Fruit fly (Drosophila melanogaster) whole organism, embryonic: Measurements from ENCODE around the gene CDase.
A peak's percentile ranks its signal among the peaks of the same experiment; 100 is the strongest.

Source experiments
- Asciz ChIP-seq: fragments of 200-800 bp; sonication (Bioruptor generic); optimal IDR thresholded peaks from 2 replicates; lab custom pipeline; 2017; ENCODE audit warnings: missing biosample characterization, mild to moderate bottlenecking, missing genetic modification characterization, missing genetic modification reagents
- B-H2 ChIP-seq: fragments of 200-800 bp; sonication (Bioruptor generic); optimal IDR thresholded peaks from 2 replicates; lab custom pipeline; 2018; ENCODE audit warnings: missing biosample characterization, mild to moderate bottlenecking, missing genetic modification characterization
- CG11398 ChIP-seq: fragments of 200-800 bp; sonication (Bioruptor generic); optimal IDR thresholded peaks from 2 replicates; lab custom pipeline; 2016; ENCODE audit warnings: missing biosample characterization, missing genetic modification characterization
- CG12104 ChIP-seq: fragments of 200-800 bp; sonication (Bioruptor generic); optimal IDR thresholded peaks from 3 replicates; lab custom pipeline; 2016; ENCODE audit warnings: missing biosample characterization, missing genetic modification characterization
- CG12391 ChIP-seq: fragments of 200-800 bp; sonication (Bioruptor generic); optimal IDR thresholded peaks from 3 replicates; lab custom pipeline; 2018; ENCODE audit warnings: missing biosample characterization, mild to moderate bottlenecking, missing genetic modification characterization, moderate library complexity
- CG12659 ChIP-seq: fragments of 200-800 bp; sonication (Bioruptor generic); optimal IDR thresholded peaks from 3 replicates; lab custom pipeline; 2017; ENCODE audit warnings: mild to moderate bottlenecking, missing biosample characterization, missing genetic modification reagents, missing genetic modification characterization
- CG14710 ChIP-seq: fragments of 200-800 bp; sonication (Bioruptor generic); optimal IDR thresholded peaks from 3 replicates; lab custom pipeline; 2019; ENCODE audit warnings: missing biosample characterization, mild to moderate bottlenecking, missing genetic modification characterization, moderate library complexity
- CG14860 ChIP-seq: fragments of 200-800 bp; sonication (Bioruptor generic); IDR thresholded peaks from 3 replicates; pipeline ENCODE4 v1.3.6; 2022; ENCODE audit warnings: missing biosample characterization, missing genetic modification characterization; ENCODE audit not compliant: partially characterized antibody
- CG15601 ChIP-seq: fragments of 200-800 bp; sonication (Bioruptor generic); optimal IDR thresholded peaks from 3 replicates; lab custom pipeline; 2019; ENCODE audit warnings: missing biosample characterization, mild to moderate bottlenecking, missing genetic modification characterization, moderate library complexity
- CG16779 ChIP-seq: fragments of 200-800 bp; sonication (Bioruptor generic); IDR thresholded peaks from 2 replicates; pipeline ENCODE4 v1.3.6; 2022; ENCODE audit warnings: missing biosample characterization, missing genetic modification characterization
- CG17802 ChIP-seq: fragments of 200-800 bp; sonication (Bioruptor generic); optimal IDR thresholded peaks from 2 replicates; lab custom pipeline; 2018; ENCODE audit warnings: missing biosample characterization, mild to moderate bottlenecking, missing genetic modification characterization, moderate library complexity
- CG1792 ChIP-seq: fragments of 200-800 bp; sonication (Bioruptor generic); optimal IDR thresholded peaks from 2 replicates; lab custom pipeline; 2016; ENCODE audit warnings: missing biosample characterization, missing genetic modification characterization
- CG18011 ChIP-seq: fragments of 200-800 bp; sonication (Bioruptor generic); optimal IDR thresholded peaks from 2 replicates; lab custom pipeline; 2017; ENCODE audit warnings: missing biosample characterization, missing genetic modification characterization, mild to moderate bottlenecking, moderate library complexity, missing genotype
- CG18619 ChIP-seq: fragments of 200-800 bp; sonication (Bioruptor generic); optimal IDR thresholded peaks from 3 replicates; lab custom pipeline; 2017; ENCODE audit warnings: missing biosample characterization, mild to moderate bottlenecking, missing genetic modification characterization
- CG30431 ChIP-seq: fragments of 200-800 bp; sonication (Bioruptor generic); optimal IDR thresholded peaks from 2 replicates; lab custom pipeline; 2017; ENCODE audit warnings: missing biosample characterization, missing genetic modification characterization
- CG34224 ChIP-seq: fragments of 200-800 bp; sonication (Bioruptor generic); IDR thresholded peaks from 3 replicates; pipeline ENCODE4 v1.3.6; 2022; ENCODE audit warnings: missing biosample characterization, missing genetic modification characterization; ENCODE audit not compliant: partially characterized antibody
- CG3995 ChIP-seq: fragments of 200-800 bp; sonication (Bioruptor generic); optimal IDR thresholded peaks from 3 replicates; lab custom pipeline; 2016; ENCODE audit warnings: missing biosample characterization, missing genetic modification characterization
- CG42726 ChIP-seq: fragments of 200-800 bp; sonication (Bioruptor generic); IDR thresholded peaks from 2 replicates; pipeline ENCODE4 v1.3.6; 2022; ENCODE audit warnings: missing biosample characterization, missing genetic modification characterization; ENCODE audit not compliant: partially characterized antibody
- CG4404 ChIP-seq: fragments of 200-800 bp; sonication (Bioruptor generic); IDR thresholded peaks from 2 replicates; pipeline ENCODE4 v1.3.6; 2022; ENCODE audit warnings: missing biosample characterization, missing genetic modification characterization
- CG4820 ChIP-seq: fragments of 200-800 bp; sonication (Bioruptor generic); optimal IDR thresholded peaks from 3 replicates; lab custom pipeline; 2016; ENCODE audit warnings: missing biosample characterization, missing genetic modification characterization
- CG8359 ChIP-seq: fragments of 200-800 bp; sonication (Bioruptor generic); optimal IDR thresholded peaks from 2 replicates; lab custom pipeline; 2017; ENCODE audit warnings: missing biosample characterization, mild to moderate bottlenecking, missing genetic modification characterization, borderline replicate concordance
- CG8478 ChIP-seq: fragments of >200 bp; optimal IDR thresholded peaks from 2 replicates; lab custom pipeline; 2018
- D19A ChIP-seq: fragments of 200-800 bp; optimal IDR thresholded peaks from 3 replicates; lab custom pipeline; 2019; ENCODE audit warnings: missing biosample characterization, mild to moderate bottlenecking, missing genetic modification characterization, moderate library complexity
- Dip3 ChIP-seq: fragments of 200-800 bp; sonication (Bioruptor generic); optimal IDR thresholded peaks from 3 replicates; lab custom pipeline; 2016; ENCODE audit warnings: missing biosample characterization, missing genetic modification characterization
- Doc3 ChIP-seq: fragments of 200-800 bp; sonication (Bioruptor generic); IDR thresholded peaks from 3 replicates; pipeline ENCODE4 v1.3.6; 2022; ENCODE audit warnings: missing biosample characterization, missing genetic modification characterization; ENCODE audit not compliant: partially characterized antibody
- Dp ChIP-seq: fragments of 200-800 bp; sonication (Bioruptor generic); optimal IDR thresholded peaks from 2 replicates; lab custom pipeline; 2018; ENCODE audit warnings: missing biosample characterization, mild to moderate bottlenecking, missing genetic modification characterization, moderate library complexity
- Drgx ChIP-seq: fragments of 200-800 bp; sonication (Bioruptor generic); IDR thresholded peaks from 2 replicates; pipeline ENCODE4 v1.3.6; 2022; ENCODE audit warnings: missing biosample characterization, missing genetic modification characterization
- E2f2 ChIP-seq: fragments of 200-800 bp; sonication (Bioruptor generic); IDR thresholded peaks from 2 replicates; pipeline ENCODE4 v1.3.6; 2022; ENCODE audit warnings: missing biosample characterization, missing genetic modification characterization
- H15 ChIP-seq: fragments of 200-800 bp; sonication (Bioruptor generic); IDR thresholded peaks from 3 replicates; pipeline ENCODE4 v1.3.6; 2022; ENCODE audit warnings: missing biosample characterization, missing genetic modification characterization
- HLHmδ ChIP-seq: fragments of 200-800 bp; sonication (Bioruptor generic); optimal IDR thresholded peaks from 2 replicates; lab custom pipeline; 2018; ENCODE audit warnings: missing biosample characterization, mild to moderate bottlenecking, missing genetic modification characterization, moderate library complexity
- Hey ChIP-seq: fragments of 200-800 bp; sonication (Bioruptor generic); optimal IDR thresholded peaks from 3 replicates; lab custom pipeline; 2018; ENCODE audit warnings: missing biosample characterization, mild to moderate bottlenecking, missing genetic modification characterization
- Hr39 ChIP-seq: fragments of >200 bp; optimal IDR thresholded peaks from 2 replicates; lab custom pipeline; 2017
- Med ChIP-seq: fragments of 200-800 bp; sonication (Bioruptor generic); peaks from one replicate; lab custom pipeline; 2016; ENCODE audit warnings: missing biosample characterization, missing genetic modification characterization, mild to moderate bottlenecking, inconsistent platforms, moderate library complexity
- PHDP ChIP-seq: fragments of 200-800 bp; sonication (Bioruptor generic); optimal IDR thresholded peaks from 3 replicates; lab custom pipeline; 2018; ENCODE audit warnings: missing biosample characterization, mild to moderate bottlenecking, missing genetic modification characterization, moderate library complexity
- az2 ChIP-seq: fragments of 200-800 bp; sonication (Bioruptor generic); optimal IDR thresholded peaks from 3 replicates; lab custom pipeline; 2016; ENCODE audit warnings: missing biosample characterization, missing genetic modification characterization
- cg ChIP-seq: fragments of 200-800 bp; sonication (Bioruptor generic); optimal IDR thresholded peaks from 3 replicates; lab custom pipeline; 2019; ENCODE audit warnings: missing biosample characterization, mild to moderate bottlenecking, missing genetic modification characterization, moderate library complexity
- danr ChIP-seq: fragments of 200-800 bp; sonication (Bioruptor generic); IDR thresholded peaks from 2 replicates; pipeline ENCODE4 v1.3.6; 2022; ENCODE audit warnings: missing biosample characterization, missing genetic modification characterization
- dm ChIP-seq: fragments of 200-800 bp; sonication (Bioruptor generic); optimal IDR thresholded peaks from 3 replicates; lab custom pipeline; 2016; ENCODE audit warnings: missing biosample characterization, missing genetic modification characterization
- fd3F ChIP-seq: fragments of 200-800 bp; sonication (Bioruptor generic); optimal IDR thresholded peaks from 2 replicates; lab custom pipeline; 2018; ENCODE audit warnings: missing biosample characterization, mild to moderate bottlenecking, missing genetic modification characterization, moderate library complexity
- hb ChIP-seq: fragments of 200-800 bp; sonication (Bioruptor generic); IDR thresholded peaks from 3 replicates; pipeline ENCODE4 v1.3.6; 2022; ENCODE audit warnings: missing biosample characterization, missing genetic modification characterization; ENCODE audit not compliant: partially characterized antibody
- hbn ChIP-seq: fragments of 200-800 bp; sonication (Bioruptor generic); IDR thresholded peaks from 2 replicates; pipeline ENCODE4 v1.3.6; 2022; ENCODE audit warnings: missing biosample characterization, missing genetic modification characterization; ENCODE audit not compliant: partially characterized antibody
- ken ChIP-seq: fragments of 200-800 bp; sonication (Bioruptor generic); IDR thresholded peaks from 3 replicates; pipeline ENCODE4 v1.3.6; 2022; ENCODE audit warnings: missing biosample characterization, missing genetic modification characterization
- p53 ChIP-seq: fragments of 200-800 bp; sonication (Bioruptor generic); optimal IDR thresholded peaks from 2 replicates; lab custom pipeline; 2016; ENCODE audit warnings: missing biosample characterization, missing genetic modification characterization
- pan ChIP-seq, 4 experiments: fragments of >200 bp in 3 of 4; fragments of 200-800 bp in 1 of 4; sonication (Bioruptor generic) in 1 of 4; optimal IDR thresholded peaks in 3 of 4; IDR thresholded peaks in 1 of 4; 2 replicates each; pipeline versions ENCODE4 v1.3.6 to Lab custom; 2017 to 2022; ENCODE audit warnings: missing biosample characterization in 2 of 4, missing genetic modification characterization in 2 of 4, mixed read lengths in 1 of 4
- ro ChIP-seq: fragments of 200-800 bp; sonication (Bioruptor generic); IDR thresholded peaks from 2 replicates; pipeline ENCODE4 v1.3.6; 2022; ENCODE audit warnings: missing biosample characterization, missing genetic modification characterization
- slp2 ChIP-seq: fragments of 200-800 bp; sonication (Bioruptor generic); optimal IDR thresholded peaks from 2 replicates; lab custom pipeline; 2016; ENCODE audit warnings: missing biosample characterization, missing genetic modification characterization
- sna ChIP-seq: fragments of 200-800 bp; sonication (Bioruptor generic); IDR thresholded peaks from 2 replicates; pipeline ENCODE4 v1.3.6; 2022; ENCODE audit warnings: missing biosample characterization, missing genetic modification characterization; ENCODE audit not compliant: partially characterized antibody
- so ChIP-seq: fragments of 200-800 bp; sonication (Bioruptor generic); IDR thresholded peaks from 3 replicates; pipeline ENCODE4 v1.3.6; 2022; ENCODE audit warnings: missing biosample characterization, missing genetic modification characterization
- tna ChIP-seq: fragments of 200-800 bp; sonication (Bioruptor generic); IDR thresholded peaks from 2 replicates; pipeline ENCODE4 v1.3.6; 2022; ENCODE audit warnings: missing biosample characterization, missing genetic modification characterization; ENCODE audit not compliant: partially characterized antibody
- zen2 ChIP-seq: fragments of 200-800 bp; sonication (Bioruptor generic); IDR thresholded peaks from 3 replicates; pipeline ENCODE4 v1.3.6; 2022; ENCODE audit warnings: missing biosample characterization, missing genetic modification characterization; ENCODE audit not compliant: partially characterized antibody

Gene CDase

DNA sequence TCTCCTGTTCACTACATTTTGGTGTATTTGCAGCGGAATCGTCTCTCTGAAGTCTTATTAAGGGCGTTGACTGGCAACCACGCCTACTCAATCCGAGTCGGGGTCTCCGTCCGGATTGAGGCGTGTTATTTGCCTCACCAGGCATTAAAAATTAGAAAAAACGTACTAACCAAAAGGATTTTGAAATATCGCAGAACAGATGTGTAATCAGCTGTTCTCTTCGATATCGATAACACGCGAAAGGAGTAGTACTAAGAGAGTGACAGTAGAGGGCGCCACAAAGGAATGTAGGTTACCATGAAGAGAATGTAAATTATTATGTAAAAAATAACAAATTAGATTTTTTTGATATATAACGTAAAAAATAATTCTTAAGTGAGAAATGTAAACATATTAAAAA is 34.3 kb upstream of the CDase start, which contains the start of gene CG15536 (continued):
- TF ChIP-seq Drgx (GFP tag; lab: Robert Waterston, UW) (no peak), HLHmδ (no peak), Med (GFP tag; lab: Kevin White, UChicago) (peak; percentile 56), Hey (no peak), ken (GFP tag; lab: Robert Waterston, UW) (no peak), Asciz (GFP tag; lab: Kevin White, UChicago) (no peak), cg (GFP tag; lab: Kevin White, UChicago) (no peak), CG8478 (lab: Kevin White, UChicago) (no peak), CG12391 (tag; lab: Kevin White, UChicago) (no peak), CG16779 (GFP tag; lab: Robert Waterston, UW) (no peak), CG14710 (tag; lab: Kevin White, UChicago) (peak; percentile 22), CG11398 (GFP tag; lab: Kevin White, UChicago) (no peak), zen2 (GFP tag; lab: Robert Waterston, UW) (peak; percentile 15; the same call in 2 of the 3 replicates), so (no peak), H15 (GFP tag; lab: Robert Waterston, UW) (no peak), hb (0 out of 3 replicates have a peak, but pooled peaks have one; percentile 44), dm (GFP tag; lab: Kevin White, UChicago) (no peak), CG30431 (GFP tag; lab: Kevin White, UChicago) (no peak), B-H2 (GFP tag; lab: Kevin White, UChicago) (peak; percentile 21), CG18619 (no peak), PHDP (tag; lab: Kevin White, UChicago) (peak; percentile 13), CG3995 (GFP tag; lab: Kevin White, UChicago) (peak; percentile 6), CG4404 (GFP tag; lab: Robert Waterston, UW) (no peak), hbn (peak; percentile 36; the same call in 1 of the 2 replicates), sna (GFP tag; lab: Robert Waterston, UW) (peak; percentile 49; the same call in 1 of the 2 replicates), CG42726 (GFP tag; lab: Robert Waterston, UW) (peak; percentile 58; the same call in 1 of the 2 replicates), Dip3 (GFP tag; lab: Kevin White, UChicago) (no peak), CG15601 (tag; lab: Kevin White, UChicago) (no peak), Hr39 (lab: Kevin White, UChicago) (no peak), CG12104 (GFP tag; lab: Kevin White, UChicago) (no peak), CG34224 (GFP tag; lab: Robert Waterston, UW) (peak; percentile 76), danr (no peak), CG12659 (peak; percentile 20), E2f2 (GFP tag; lab: Robert Waterston, UW) (peak; percentile 81), CG1792 (no peak), az2 (GFP tag; lab: Kevin White, UChicago) (no peak), slp2 (GFP tag; lab: Kevin White, UChicago) (no peak), Doc3 (GFP tag; lab: Robert Waterston, UW) (peak; percentile 47; the same call in 2 of the 3 replicates), fd3F (GFP tag; lab: Kevin White, UChicago) (no peak), CG8359 (GFP tag; lab: Kevin White, UChicago) (no peak), CG14860 (peak; percentile 60), ro (no peak), CG18011 (GFP tag; lab: Kevin White, UChicago) (no peak), D19A (tag; lab: Kevin White, UChicago) (no peak), CG4820 (GFP tag; lab: Kevin White, UChicago) (no peak), Dp (GFP tag; lab: Kevin White, UChicago) (peak; percentile 72), CG17802 (tag; lab: Kevin White, UChicago) (no peak), tna (GFP tag; lab: Robert Waterston, UW) (peak; percentile 49; the same call in 1 of the 2 replicates), p53 (no peak), pan (optimal IDR thresholded peaks at IDR 0.05; lab: Kevin White, UChicago) (no peak), pan (GFP tag; optimal IDR thresholded peaks at IDR 0.05 in 1 of 2, IDR thresholded peaks at IDR 0.05 in 1 of 2) (no peak)
